Worm (Caenorhabditis elegans): Measurements from ENCODE around the gene xpf-1.

ce11 chrII:11720819-11721218, 24.8 kb downstream of the xpf-1 start:
- no peak for TF ChIP-seq elt-4 (tag; optimal IDR thresholded peaks at IDR 0.05)
- no peak for TF ChIP-seq pha-2 (tag; optimal IDR thresholded peaks at IDR 0.05)
- no peak for TF ChIP-seq ama-1 (optimal IDR thresholded peaks at IDR 0.05)
- TF ChIP-seq ceh-18 (tag; optimal IDR thresholded peaks at IDR 0.05) = no peak
- TF ChIP-seq hlh-8 (tag; optimal IDR thresholded peaks at IDR 0.05) = no peak
